Fruit fly (Drosophila melanogaster): Measurements from ENCODE around the gene Gal.

DNA sequence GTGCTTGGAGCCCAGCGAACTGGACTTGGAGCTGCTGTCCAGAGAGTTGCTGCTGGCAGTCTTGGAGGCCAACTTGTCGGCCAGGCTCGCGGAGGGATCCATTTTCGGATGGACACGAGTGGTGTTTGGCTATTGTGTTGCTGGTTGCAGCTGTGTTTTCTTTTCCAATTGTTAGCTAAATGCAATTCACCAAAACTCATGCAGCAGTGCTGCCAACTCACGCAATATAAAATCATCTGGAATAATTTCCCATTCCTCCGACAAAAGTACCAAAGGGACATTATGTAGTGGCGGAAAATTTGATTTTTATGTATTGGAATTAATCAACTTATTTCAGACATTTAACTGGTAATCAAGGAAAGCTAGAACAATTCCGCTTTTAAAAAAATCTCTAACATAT lies 30.1 kb upstream of the Gal start, which contains the start of gene mtm:
- TF ChIP-seq CG11762 (GFP tag; optimal IDR thresholded peaks at IDR 0.05; ENCODE audit: insufficient read depth) (no peak), fd59A (GFP tag; optimal IDR thresholded peaks at IDR 0.05) (no peak), CG16779 (tag; optimal IDR thresholded peaks at IDR 0.05) (no peak)
